Fruit fly (Drosophila melanogaster): ENCODE data around the gene PolrMT.

- peak; percentile 80 for TF ChIP-seq CG7101 (tag; optimal IDR thresholded peaks at IDR 0.05)
- peak; percentile 48 for TF ChIP-seq bab1 (GFP tag; optimal IDR thresholded peaks at IDR 0.05)
- TF ChIP-seq Clk (GFP tag; optimal IDR thresholded peaks at IDR 0.05), result peak; percentile 45
- peak; percentile 78 for TF ChIP-seq CG33017 (tag; optimal IDR thresholded peaks at IDR 0.05)
- peak; percentile 55 for TF ChIP-seq Hr96 (GFP tag; optimal IDR thresholded peaks at IDR 0.05)
- peak; percentile 36 for TF ChIP-seq ovo (GFP tag; optimal IDR thresholded peaks at IDR 0.05)
- no peak for TF ChIP-seq kay (GFP tag; ENCODE audit: borderline replicate concordance)
- TF ChIP-seq cic (GFP tag; optimal IDR thresholded peaks at IDR 0.05), result no peak
- TF ChIP-seq CG5204 (GFP tag; optimal IDR thresholded peaks at IDR 0.05), result peak; percentile 75
- TF ChIP-seq CG14711 (tag; optimal IDR thresholded peaks at IDR 0.05), result peak; percentile 73
These were observed 21.0 kb upstream of the PolrMT start, which contains the start of the genes Pino and TBC1D23 for dm6 chr2L:1128932-1129887.

Measured in whole organism, adult.